Worm (Caenorhabditis elegans) whole organism, late embryonic: ENCODE results near the gene T13C2.2.

Experiments
- C08G9.2 ChIP-seq: sonication (generic microtip); optimal IDR thresholded peaks from 2 replicates; lab custom pipeline; 2016; ENCODE audit warnings: mild to moderate bottlenecking, missing genetic modification characterization, moderate library complexity, missing compliant biosample characterization
- T23F11.4 ChIP-seq: fragments of 200-800 bp; sonication (Bioruptor generic); optimal IDR thresholded peaks from 2 replicates; lab custom pipeline; 2018; ENCODE audit warnings: mild to moderate bottlenecking, missing genetic modification characterization, missing compliant biosample characterization
- ahr-1 ChIP-seq: sonication (generic microtip); optimal IDR thresholded peaks from 2 replicates; lab custom pipeline; 2016; ENCODE audit warnings: missing genetic modification characterization, missing compliant biosample characterization
- ceh-14 ChIP-seq: sonication (generic microtip); optimal IDR thresholded peaks from 2 replicates; lab custom pipeline; 2016; ENCODE audit warnings: missing genotype, missing genetic modification characterization, missing compliant biosample characterization
- ceh-18 ChIP-seq: sonication (generic microtip); optimal IDR thresholded peaks from 2 replicates; lab custom pipeline; 2016; ENCODE audit warnings: missing genetic modification characterization, missing compliant biosample characterization
- ceh-2 ChIP-seq: sonication (generic microtip); optimal IDR thresholded peaks from 2 replicates; lab custom pipeline; 2016; ENCODE audit warnings: missing genotype, missing genetic modification characterization, missing compliant biosample characterization
- ceh-22 ChIP-seq: sonication (generic microtip); optimal IDR thresholded peaks from 2 replicates; lab custom pipeline; 2017; ENCODE audit warnings: missing biosample characterization, missing genetic modification characterization
- ceh-24 ChIP-seq: sonication (generic microtip); optimal IDR thresholded peaks from 2 replicates; lab custom pipeline; 2016; ENCODE audit warnings: mild to moderate bottlenecking, missing genetic modification characterization, missing compliant biosample characterization
- ceh-34 ChIP-seq: sonication (generic microtip); optimal IDR thresholded peaks from 2 replicates; lab custom pipeline; 2016; ENCODE audit warnings: mild to moderate bottlenecking, missing genetic modification characterization, missing compliant biosample characterization
- ceh-48 ChIP-seq: sonication (generic microtip); optimal IDR thresholded peaks from 2 replicates; lab custom pipeline; 2016; ENCODE audit warnings: missing genetic modification characterization, inconsistent platforms, missing compliant biosample characterization
- ceh-9 ChIP-seq: sonication (generic microtip); optimal IDR thresholded peaks from 2 replicates; lab custom pipeline; 2016; ENCODE audit warnings: mild to moderate bottlenecking, missing genetic modification characterization, inconsistent platforms, missing compliant biosample characterization
- che-1 ChIP-seq: sonication (generic microtip); optimal IDR thresholded peaks from 2 replicates; lab custom pipeline; 2016; ENCODE audit warnings: mild to moderate bottlenecking, missing genetic modification characterization, missing compliant biosample characterization
- dve-1 ChIP-seq: sonication (generic microtip); optimal IDR thresholded peaks from 2 replicates; lab custom pipeline; 2017; ENCODE audit warnings: antibody characterized with exemption, mild to moderate bottlenecking, missing genetic modification characterization, missing compliant biosample characterization
- elt-2 ChIP-seq: sonication (generic microtip); optimal IDR thresholded peaks from 2 replicates; lab custom pipeline; 2016; ENCODE audit warnings: missing genetic modification reagents, missing genetic modification characterization, missing compliant biosample characterization
- elt-4 ChIP-seq: sonication (generic microtip); optimal IDR thresholded peaks from 2 replicates; lab custom pipeline; 2016; ENCODE audit warnings: missing genetic modification characterization, missing compliant biosample characterization
- eyg-1 ChIP-seq: sonication (generic microtip); optimal IDR thresholded peaks from 2 replicates; lab custom pipeline; 2016; ENCODE audit warnings: missing genotype, missing genetic modification characterization, missing compliant biosample characterization
- fkh-10 ChIP-seq: fragments of 150-350 bp; optimal IDR thresholded peaks from 2 replicates; lab custom pipeline; 2014; ENCODE audit warnings: missing biosample characterization, missing genetic modification reagents, missing genetic modification characterization
- gmeb-2 ChIP-seq: sonication (generic microtip); optimal IDR thresholded peaks from 2 replicates; lab custom pipeline; 2016; ENCODE audit warnings: missing genetic modification characterization, inconsistent platforms, missing compliant biosample characterization
- hlh-13 ChIP-seq: fragments of 200-800 bp; sonication (Bioruptor generic); optimal IDR thresholded peaks from 2 replicates; lab custom pipeline; 2018; ENCODE audit warnings: mild to moderate bottlenecking, missing genetic modification characterization, missing compliant biosample characterization
- hlh-30 ChIP-seq: sonication (generic microtip); optimal IDR thresholded peaks from 2 replicates; lab custom pipeline; 2017; ENCODE audit warnings: antibody characterized with exemption, missing genetic modification characterization, missing compliant biosample characterization; ENCODE audit not compliant: insufficient read depth
- hlh-6 ChIP-seq: sonication (generic microtip); optimal IDR thresholded peaks from 2 replicates; lab custom pipeline; 2016; ENCODE audit warnings: missing genotype, missing genetic modification characterization, missing compliant biosample characterization
- hlh-8 ChIP-seq: sonication (generic microtip); optimal IDR thresholded peaks from 2 replicates; lab custom pipeline; 2016; ENCODE audit warnings: missing genotype, missing genetic modification characterization, missing compliant biosample characterization
- lim-6 ChIP-seq: sonication (generic microtip); optimal IDR thresholded peaks from 2 replicates; lab custom pipeline; 2016; ENCODE audit warnings: missing genetic modification characterization, missing compliant biosample characterization
- lin-11 ChIP-seq: fragments of 200-800 bp; sonication (Bioruptor generic); optimal IDR thresholded peaks from 2 replicates; lab custom pipeline; 2018; ENCODE audit warnings: mild to moderate bottlenecking, missing genetic modification characterization, missing compliant biosample characterization
- madf-2 ChIP-seq: sonication (generic microtip); optimal IDR thresholded peaks from 2 replicates; lab custom pipeline; 2017; ENCODE audit warnings: missing genetic modification characterization, missing compliant biosample characterization
- nhr-11 ChIP-seq: fragments of 150-350 bp; optimal IDR thresholded peaks from 2 replicates; lab custom pipeline; 2014; ENCODE audit warnings: missing biosample characterization, missing genetic modification characterization
- npax-4 ChIP-seq: sonication (generic microtip); optimal IDR thresholded peaks from 2 replicates; lab custom pipeline; 2016; ENCODE audit warnings: missing genetic modification characterization, missing compliant biosample characterization
- odd-2 ChIP-seq: sonication (generic microtip); optimal IDR thresholded peaks from 2 replicates; lab custom pipeline; 2017; ENCODE audit warnings: antibody characterized with exemption, mild to moderate bottlenecking, missing genetic modification characterization, missing compliant biosample characterization
- pag-3 ChIP-seq: sonication (generic microtip); optimal IDR thresholded peaks from 2 replicates; lab custom pipeline; 2016; ENCODE audit warnings: missing compliant biosample characterization, missing genetic modification characterization, borderline replicate concordance
- pat-9 ChIP-seq: fragments of 200-800 bp; sonication (Bioruptor generic); optimal IDR thresholded peaks from 2 replicates; lab custom pipeline; 2018; ENCODE audit warnings: mild to moderate bottlenecking, missing genetic modification characterization, moderate library complexity, missing compliant biosample characterization
- pax-1 ChIP-seq: fragments of 150-350 bp; optimal IDR thresholded peaks from 2 replicates; lab custom pipeline; 2014; ENCODE audit warnings: missing biosample characterization, missing genetic modification characterization
- pha-2 ChIP-seq: sonication (generic microtip); optimal IDR thresholded peaks from 2 replicates; lab custom pipeline; 2017; ENCODE audit warnings: mild to moderate bottlenecking, missing genetic modification characterization, missing compliant biosample characterization
- pros-1 ChIP-seq: fragments of 150-350 bp; optimal IDR thresholded peaks from 2 replicates; lab custom pipeline; 2014; ENCODE audit warnings: missing biosample characterization, missing genetic modification reagents, missing genetic modification characterization
- sdc-2 ChIP-seq: sonication (generic microtip); optimal IDR thresholded peaks from 2 replicates; lab custom pipeline; 2016; ENCODE audit warnings: missing genotype, missing genetic modification characterization, missing compliant biosample characterization
- sox-4 ChIP-seq: sonication (generic microtip); optimal IDR thresholded peaks from 2 replicates; lab custom pipeline; 2017; ENCODE audit warnings: mild to moderate bottlenecking, missing genetic modification characterization, inconsistent platforms, missing compliant biosample characterization
- tbx-2 ChIP-seq: sonication (generic microtip); optimal IDR thresholded peaks from 2 replicates; lab custom pipeline; 2016; ENCODE audit warnings: missing genetic modification characterization, missing compliant biosample characterization
- ttx-3 ChIP-seq: sonication (generic microtip); optimal IDR thresholded peaks from 2 replicates; lab custom pipeline; 2016; ENCODE audit warnings: missing genetic modification reagents, missing genetic modification characterization, missing compliant biosample characterization
- unc-42 ChIP-seq: sonication (generic microtip); optimal IDR thresholded peaks from 2 replicates; lab custom pipeline; 2016; ENCODE audit warnings: missing genotype, missing genetic modification characterization, missing compliant biosample characterization
- unc-55 ChIP-seq: sonication (generic microtip); optimal IDR thresholded peaks from 2 replicates; lab custom pipeline; 2017; ENCODE audit warnings: missing biosample characterization, missing genetic modification reagents, missing genetic modification characterization
- ztf-16 ChIP-seq: sonication (generic microtip); optimal IDR thresholded peaks from 2 replicates; lab custom pipeline; 2017; ENCODE audit warnings: missing genetic modification characterization, missing compliant biosample characterization

T13C2.2 gene

ce11 chrII:6749422-6749821, 42.6 kb upstream of the T13C2.2 start, which contains the start of gene F41G3.10:
Gene F41G3.10 (minus strand): TSS chrII:6749522.
- no peak for TF ChIP-seq elt-2 (tag; lab: Kevin White, UChicago)
- TF ChIP-seq pros-1 (tag; lab: Kevin White, UChicago), result no peak

DNA sequence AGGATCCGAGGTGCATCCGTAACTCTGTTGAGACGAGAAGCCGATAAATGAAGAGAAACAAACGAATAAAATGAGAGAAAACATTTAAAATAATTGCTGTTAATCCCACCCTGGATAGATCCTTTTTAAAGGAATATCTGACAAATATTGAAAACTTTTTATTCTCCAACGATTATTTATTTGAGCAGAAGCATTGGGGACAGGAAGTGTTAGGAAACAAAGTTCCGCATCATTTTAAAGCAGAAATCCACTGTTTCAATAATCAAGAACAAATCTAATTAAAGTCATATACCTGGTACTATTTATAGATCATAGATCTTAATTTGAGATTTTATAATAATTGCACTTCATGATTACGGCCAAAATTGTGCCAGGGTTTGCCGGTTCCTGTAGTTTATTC, 41.1 kb upstream of the T13C2.2 start, which contains the start of gene F41G3.20:
TSS of gene F41G3.20 (minus strand) at position 101 of the 400 bp plus-strand sequence.
- no peak for TF ChIP-seq pax-1 (tag; lab: Kevin White, UChicago)
- TF ChIP-seq fkh-10, result no peak
- TF ChIP-seq ahr-1, result no peak
- TF ChIP-seq madf-2 (tag; lab: Kevin White, UChicago), result no peak
- no peak for TF ChIP-seq ttx-3 (tag; lab: Kevin White, UChicago)
- TF ChIP-seq unc-55 (GFP tag; lab: Kevin White, UChicago), result no peak
- no peak for TF ChIP-seq hlh-6 (tag; lab: Kevin White, UChicago)
- no peak for TF ChIP-seq ceh-14 (tag; lab: Kevin White, UChicago)
- TF ChIP-seq ztf-16 (tag; lab: Kevin White, UChicago), result no peak
- TF ChIP-seq unc-42 (tag; lab: Kevin White, UChicago), result no peak
- no peak for TF ChIP-seq ceh-2 (tag; lab: Kevin White, UChicago)
- no peak for TF ChIP-seq eyg-1
- TF ChIP-seq T23F11.4 (GFP tag; lab: Kevin White, UChicago), result no peak
- TF ChIP-seq, all 69 proteins: peak for 0

ce11 chrII:6752027-6752426, 40.0 kb upstream of the T13C2.2 start, which contains the start of gene F41G3.19:
Gene F41G3.19 (minus strand): TSS chrII:6752127.
- TF ChIP-seq hlh-13 (GFP tag; lab: Kevin White, UChicago), result no peak
- no peak for TF ChIP-seq sdc-2 (tag; lab: Kevin White, UChicago)
- no peak for TF ChIP-seq lin-11
- TF ChIP-seq hlh-30, result no peak
- no peak for TF ChIP-seq che-1 (tag; lab: Kevin White, UChicago)
- TF ChIP-seq unc-55 (GFP tag; lab: Kevin White, UChicago), result no peak
- TF ChIP-seq tbx-2 (tag; lab: Kevin White, UChicago), result no peak
- no peak for TF ChIP-seq gmeb-2 (tag; lab: Kevin White, UChicago)
- TF ChIP-seq pag-3, result no peak
- no peak for TF ChIP-seq npax-4 (tag; lab: Kevin White, UChicago)

ce11 chrII:6752850-6753249, 39.1 kb upstream of the T13C2.2 start, which contains the start of gene F41G3.21:
Gene F41G3.21 (minus strand): TSS chrII:6752950.
- TF ChIP-seq ceh-34 (tag; lab: Kevin White, UChicago) (no peak), nhr-11 (no peak), tbx-2 (tag; lab: Kevin White, UChicago) (no peak), sdc-2 (tag; lab: Kevin White, UChicago) (no peak), ceh-22 (tag; lab: Kevin White, UChicago) (no peak), pat-9 (tag; lab: Kevin White, UChicago) (no peak), unc-55 (GFP tag; lab: Kevin White, UChicago) (no peak), ceh-9 (tag; lab: Kevin White, UChicago) (no peak), ceh-24 (no peak), pros-1 (tag; lab: Kevin White, UChicago) (no peak), ceh-18 (tag; lab: Kevin White, UChicago) (no peak), hlh-8 (tag; lab: Kevin White, UChicago) (no peak), pha-2 (no peak), gmeb-2 (tag; lab: Kevin White, UChicago) (no peak), hlh-13 (GFP tag; lab: Kevin White, UChicago) (no peak), unc-42 (tag; lab: Kevin White, UChicago) (no peak)

DNA sequence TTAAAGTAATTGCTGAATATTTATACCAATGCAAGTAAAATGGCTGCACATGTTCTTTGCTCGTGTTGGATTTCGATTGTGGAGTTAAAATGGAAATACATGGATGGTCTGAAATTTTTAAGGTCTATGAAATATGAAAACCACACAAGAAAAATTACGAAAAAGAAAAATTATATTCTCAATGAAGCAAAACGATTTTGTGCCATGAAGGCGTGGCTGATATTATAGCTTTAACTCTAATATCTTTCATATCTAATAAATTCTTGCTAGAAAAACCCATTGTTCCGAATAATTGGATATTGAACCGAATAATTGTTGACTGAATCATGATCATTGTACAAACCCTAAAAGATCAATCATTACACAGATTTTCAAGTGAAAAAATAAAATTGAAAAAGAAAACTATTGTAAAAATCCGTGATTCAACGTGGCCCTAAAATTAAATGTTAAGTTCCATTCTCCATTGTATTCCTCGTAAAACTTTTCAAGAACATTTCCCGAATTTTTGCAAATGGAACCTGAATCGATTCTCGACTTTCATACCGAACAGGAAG, 37.2 kb upstream of the T13C2.2 start, which contains the start of the genes srx-95 and fis-1:
TSS of gene srx-95 (minus strand) at position 101 of the 554 bp plus-strand sequence.
TSS of gene fis-1 (plus strand) at position 504 of the 554 bp plus-strand sequence.
- TF ChIP-seq elt-2 (tag; lab: Kevin White, UChicago) (no peak), hlh-13 (GFP tag; lab: Kevin White, UChicago) (no peak), C08G9.2 (tag; lab: Kevin White, UChicago) (no peak), T23F11.4 (GFP tag; lab: Kevin White, UChicago) (no peak), lim-6 (tag; lab: Kevin White, UChicago) (no peak), unc-55 (GFP tag; lab: Kevin White, UChicago) (no peak), ceh-48 (tag; lab: Kevin White, UChicago) (no peak), sox-4 (tag; lab: Kevin White, UChicago) (no peak), che-1 (tag; lab: Kevin White, UChicago) (no peak), npax-4 (tag; lab: Kevin White, UChicago) (no peak), odd-2 (no peak), elt-4 (tag; lab: Kevin White, UChicago) (no peak), pros-1 (tag; lab: Kevin White, UChicago) (no peak), dve-1 (tag; lab: Kevin White, UChicago) (no peak), ceh-14 (tag; lab: Kevin White, UChicago) (no peak)
